Fruit fly (Drosophila melanogaster) whole organism, wandering third instar larva: ENCODE measurements around the gene SamDC.

ENCODE experiments used
- GATAd ChIP-seq: sonication (Bioruptor generic); optimal IDR thresholded peaks from 2 replicates; lab custom pipeline; 2016; ENCODE audit warnings: missing biosample characterization, missing genetic modification characterization
- Hr78 ChIP-seq: fragments of >200 bp; optimal IDR thresholded peaks from 2 replicates; lab custom pipeline; 2017; ENCODE audit warnings: missing biosample characterization, missing genetic modification characterization
- OdsH ChIP-seq: fragments of 200-800 bp; sonication (Bioruptor generic); optimal IDR thresholded peaks from 2 replicates; lab custom pipeline; 2016; ENCODE audit warnings: missing biosample characterization, mild to moderate bottlenecking, missing genetic modification characterization
- dsf ChIP-seq: sonication (Bioruptor generic); optimal IDR thresholded peaks from 2 replicates; lab custom pipeline; 2016; ENCODE audit warnings: missing biosample characterization, missing genetic modification characterization, borderline replicate concordance
- h ChIP-seq: fragments of 200-800 bp; sonication (Bioruptor generic); optimal IDR thresholded peaks from 3 replicates; lab custom pipeline; 2016; ENCODE audit warnings: missing biosample characterization, mild to moderate bottlenecking, missing genetic modification characterization
- lola ChIP-seq: fragments of >200 bp; optimal IDR thresholded peaks from 2 replicates; lab custom pipeline; 2017; ENCODE audit warnings: missing biosample characterization, missing genetic modification characterization
- pan ChIP-seq: fragments of >200 bp; optimal IDR thresholded peaks from 2 replicates; lab custom pipeline; 2017
- psq ChIP-seq: fragments of 200-800 bp; sonication (Bioruptor generic); optimal IDR thresholded peaks from 3 replicates; lab custom pipeline; 2017; ENCODE audit warnings: missing biosample characterization, mild to moderate bottlenecking, missing genetic modification characterization, moderate library complexity
- rgr ChIP-seq: fragments of 200-800 bp; sonication (Bioruptor generic); optimal IDR thresholded peaks from 3 replicates; lab custom pipeline; 2016; ENCODE audit warnings: missing biosample characterization, mild to moderate bottlenecking, missing genetic modification characterization
- usp ChIP-seq: fragments of >200 bp; optimal IDR thresholded peaks from 2 replicates; lab custom pipeline; 2017; ENCODE audit warnings: missing biosample characterization, missing genetic modification characterization

DNA sequence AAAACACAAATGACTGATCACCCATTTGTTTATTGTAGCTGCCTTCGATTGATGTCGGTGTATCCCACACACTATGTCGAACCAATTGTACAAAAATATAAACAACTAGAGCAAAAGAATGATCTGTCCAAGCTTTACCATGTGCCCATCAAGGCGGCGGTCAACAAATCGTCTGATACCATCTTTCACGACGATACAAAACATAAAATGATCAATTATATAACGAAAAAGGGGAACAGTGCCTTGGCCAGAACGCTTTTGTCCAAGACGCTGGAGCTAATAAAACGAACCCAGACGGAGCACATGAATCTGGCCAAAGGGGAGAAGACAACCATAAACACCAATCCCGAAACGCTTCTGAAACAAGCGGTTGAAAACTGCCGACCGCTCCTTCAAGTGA, 47.6 kb downstream of the SamDC start:
- TF ChIP-seq pan (lab: Kevin White, UChicago) (no peak), rgr (GFP tag; lab: Kevin White, UChicago) (no peak), dsf (no peak), h (GFP tag; lab: Kevin White, UChicago) (no peak), usp (GFP tag; lab: Kevin White, UChicago) (no peak), GATAd (no peak), Hr78 (GFP tag; lab: Kevin White, UChicago) (no peak), OdsH (GFP tag; lab: Kevin White, UChicago) (no peak), lola (GFP tag; lab: Kevin White, UChicago) (no peak), psq (GFP tag; lab: Kevin White, UChicago) (no peak)
